Worm (Caenorhabditis elegans) whole organism, dauer: ENCODE results near the gene pph-1.

ENCODE experiments used
- unc-62 ChIP-seq: sonication (generic microtip); optimal IDR thresholded peaks from 2 replicates; lab custom pipeline; 2017; ENCODE audit warnings: missing biosample characterization, missing genetic modification reagents, missing genetic modification characterization

pph-1 gene

ce11 chrV:10715158-10716152, 13.1 kb downstream of the pph-1 start:
- TF ChIP-seq unc-62 (GFP tag; lab: Kevin White, UChicago), result no peak

ce11 chrV:10716865-10717713, 14.7 kb downstream of the pph-1 start:
- TF ChIP-seq unc-62 (GFP tag; lab: Kevin White, UChicago), result no peak

ce11 chrV:10718037-10718436, 15.7 kb downstream of the pph-1 start:
- no peak for TF ChIP-seq unc-62 (GFP tag; lab: Kevin White, UChicago)

ce11 chrV:10719019-10719832, 16.9 kb downstream of the pph-1 start:
- TF ChIP-seq unc-62 (GFP tag; lab: Kevin White, UChicago), result no peak

- no peak for TF ChIP-seq unc-62 (GFP tag; lab: Kevin White, UChicago)
Observed at ce11 chrV:10719833-10720170, 17.5 kb downstream of the pph-1 start.

- TF ChIP-seq unc-62 (GFP tag; lab: Kevin White, UChicago), result no peak
Observed at ce11 chrV:10720303-10720847, 18.0 kb downstream of the pph-1 start.

- no peak for TF ChIP-seq unc-62 (GFP tag; lab: Kevin White, UChicago)
Observed at ce11 chrV:10720876-10721275, 18.5 kb downstream of the pph-1 start.

ce11 chrV:10721304-10721703, 19.0 kb downstream of the pph-1 start:
- TF ChIP-seq unc-62 (GFP tag; lab: Kevin White, UChicago), result no peak

- no peak for TF ChIP-seq unc-62 (GFP tag; lab: Kevin White, UChicago)
Observed at ce11 chrV:10721912-10722426, 19.6 kb downstream of the pph-1 start.

- no peak for TF ChIP-seq unc-62 (GFP tag; lab: Kevin White, UChicago)
Observed at ce11 chrV:10722595-10722994, 20.2 kb downstream of the pph-1 start.

ce11 chrV:10723181-10723580, 20.8 kb downstream of the pph-1 start:
- TF ChIP-seq unc-62 (GFP tag; lab: Kevin White, UChicago), result no peak

- no peak for TF ChIP-seq unc-62 (GFP tag; lab: Kevin White, UChicago)
Observed at ce11 chrV:10723583-10723982, 21.2 kb downstream of the pph-1 start.

ce11 chrV:10724472-10724871, 22.1 kb downstream of the pph-1 start:
- no peak for TF ChIP-seq unc-62 (GFP tag; lab: Kevin White, UChicago)

ce11 chrV:10725424-10725951, 23.1 kb downstream of the pph-1 start:
- TF ChIP-seq unc-62 (GFP tag; lab: Kevin White, UChicago), result no peak

- TF ChIP-seq unc-62 (GFP tag; lab: Kevin White, UChicago), result no peak
Observed at ce11 chrV:10726691-10727090, 24.3 kb downstream of the pph-1 start.
